Worm (Caenorhabditis elegans): ENCODE data around the gene prmt-4.

The prmt-4 gene

DNA sequence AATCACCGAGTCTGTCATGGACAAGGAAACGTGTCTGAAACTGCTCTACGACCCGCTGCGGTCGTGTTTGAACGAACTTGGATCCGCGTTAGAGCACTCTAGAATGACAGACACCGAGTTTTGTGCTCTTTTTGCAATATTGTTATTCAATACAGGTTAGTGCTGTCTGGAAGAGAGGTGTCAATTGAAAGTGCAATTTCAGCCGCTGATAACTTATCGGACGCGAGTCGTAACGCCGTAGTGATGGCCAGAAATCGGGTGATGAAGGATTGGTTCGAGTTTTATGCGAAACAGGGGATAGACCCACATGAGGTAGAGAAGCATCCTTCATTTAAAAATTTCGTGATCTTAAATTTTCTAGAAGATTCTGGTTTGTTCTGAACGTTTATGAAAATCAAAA lies 28.4 kb upstream of the prmt-4 start (continued):
- TF ChIP-seq egl-27 (tag; optimal IDR thresholded peaks at IDR 0.05) (no peak), T26A8.4 (GFP tag; IDR thresholded peaks at IDR 0.05) (no peak), dmd-8 (GFP tag; IDR thresholded peaks at IDR 0.05) (no peak), T20F7.1 (GFP tag; optimal IDR thresholded peaks at IDR 0.05) (no peak), F44E2.7 (GFP tag; IDR thresholded peaks at IDR 0.05) (no peak), unc-62 (GFP tag; optimal IDR thresholded peaks at IDR 0.05 in 1 of 2) (no peak), unc-62 (tag; optimal IDR thresholded peaks at IDR 0.05) (no peak), mdt-29 (GFP tag; IDR thresholded peaks at IDR 0.05) (no peak), R02D3.7 (tag; optimal IDR thresholded peaks at IDR 0.05) (no peak), fos-1 (tag; optimal IDR thresholded peaks at IDR 0.05) (no peak), skn-1 (tag; optimal IDR thresholded peaks at IDR 0.05) (no peak), hlh-11 (tag; optimal IDR thresholded peaks at IDR 0.05) (peak; percentile 20)

DNA sequence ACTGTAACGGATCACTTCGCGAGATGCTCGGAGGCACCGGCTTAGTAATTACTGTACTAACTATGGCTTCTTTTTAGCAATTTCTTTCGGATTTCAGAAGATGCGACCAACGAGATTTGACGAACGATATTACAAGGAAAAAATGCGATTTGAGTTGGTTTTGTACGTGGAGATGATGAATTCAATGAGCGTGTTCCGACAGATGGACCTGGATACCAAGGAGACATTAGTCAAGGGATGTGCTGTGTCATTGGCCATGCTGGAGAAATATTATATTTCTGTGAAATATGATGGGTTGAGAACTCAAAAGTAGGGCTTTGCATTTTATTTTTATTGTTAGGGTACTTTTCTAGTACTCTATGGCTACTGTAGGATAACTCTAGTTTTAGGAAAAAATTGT lies 27.2 kb upstream of the prmt-4 start:
- TF ChIP-seq nhr-28 (tag; optimal IDR thresholded peaks at IDR 0.05) (no peak), skn-1 (tag; optimal IDR thresholded peaks at IDR 0.05) (no peak), unc-62 (GFP tag; optimal IDR thresholded peaks at IDR 0.05 in 1 of 2) (peak in 1 of 2 experiments; percentile 46), unc-62 (tag; optimal IDR thresholded peaks at IDR 0.05) (no peak), aha-1 (tag) (peak; percentile 95)

DNA sequence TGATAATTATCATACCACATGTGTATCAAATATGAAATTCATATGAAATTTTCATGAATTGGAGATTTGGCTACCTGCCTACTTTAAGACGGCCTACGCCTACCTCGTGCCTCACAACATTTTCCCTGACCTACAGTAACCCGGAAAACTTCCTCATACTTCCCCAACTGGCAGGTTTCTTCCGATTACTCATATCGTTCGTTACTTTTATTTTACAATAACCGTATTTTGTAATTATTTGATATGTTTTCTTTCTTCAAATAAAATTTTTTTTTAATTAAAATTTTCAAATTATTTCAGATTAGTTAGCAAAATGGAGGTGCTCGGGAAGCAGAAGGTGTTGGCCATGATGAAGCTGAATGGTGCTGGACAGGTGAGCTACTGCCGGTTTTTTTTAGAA lies 23.8 kb upstream of the prmt-4 start, which contains the start of gene nhr-76:
TSS of gene nhr-76 (plus strand) at position 301 of the 400 bp plus-strand sequence.
- TF ChIP-seq aha-1 (tag) = no peak
- no peak for TF ChIP-seq mdt-29 (GFP tag; IDR thresholded peaks at IDR 0.05)
- no peak for TF ChIP-seq hlh-11 (tag; optimal IDR thresholded peaks at IDR 0.05)
- no peak for TF ChIP-seq unc-62 (GFP tag; optimal IDR thresholded peaks at IDR 0.05 in 1 of 2)
- TF ChIP-seq unc-62 (tag; optimal IDR thresholded peaks at IDR 0.05) = no peak
- TF ChIP-seq lim-7 (GFP tag; IDR thresholded peaks at IDR 0.05) = no peak
- no peak for TF ChIP-seq madf-9 (GFP tag; conservative IDR thresholded peaks at IDR 0.05)
- no peak for TF ChIP-seq T20F7.1 (GFP tag; optimal IDR thresholded peaks at IDR 0.05)
- TF ChIP-seq F44E2.7 (GFP tag; IDR thresholded peaks at IDR 0.05) = no peak
- TF ChIP-seq mdl-1 (tag; optimal IDR thresholded peaks at IDR 0.05) = no peak
- no peak for TF ChIP-seq gei-8 (GFP tag; optimal IDR thresholded peaks at IDR 0.05)
- no peak for TF ChIP-seq egl-43 (GFP tag; IDR thresholded peaks at IDR 0.05)

DNA sequence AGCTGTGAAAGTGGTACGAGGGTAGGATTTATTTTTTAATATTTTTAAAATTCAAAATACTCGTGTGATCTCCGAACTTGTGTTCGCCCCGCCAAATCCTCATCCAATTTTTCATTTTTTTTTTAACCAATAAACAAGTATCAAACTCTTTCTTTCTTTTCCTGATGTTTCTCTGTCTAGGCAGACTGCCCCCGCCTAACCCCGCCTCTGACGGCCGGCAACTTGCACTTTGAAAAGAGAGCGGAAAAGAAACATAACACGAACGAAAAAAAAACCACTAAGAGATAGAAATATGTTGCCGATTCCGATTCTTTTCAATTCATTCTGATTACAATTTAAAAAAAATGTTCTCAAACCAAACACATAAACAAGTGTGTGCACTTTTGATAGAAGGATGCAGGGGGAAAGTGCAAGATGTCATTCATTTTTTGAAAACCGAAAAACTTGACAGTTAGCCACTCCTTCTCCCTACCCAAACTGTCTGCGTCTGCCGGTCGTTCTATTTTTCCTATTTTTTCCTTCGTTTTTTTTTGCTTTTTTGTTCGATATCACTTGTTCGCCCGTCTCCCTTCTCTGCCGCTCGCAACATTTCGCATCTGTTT lies 22.6 kb upstream of the prmt-4 start:
- no peak for TF ChIP-seq nhr-42 (GFP tag; IDR thresholded peaks at IDR 0.05)
- no peak for TF ChIP-seq spr-1 (tag; optimal IDR thresholded peaks at IDR 0.05)
- no peak for TF ChIP-seq ama-1 (optimal IDR thresholded peaks at IDR 0.05)
- 0 out of 2 replicates have a peak, but pooled peaks have one; percentile 22 for TF ChIP-seq tra-1 (GFP tag; IDR thresholded peaks at IDR 0.05)
- no peak for TF ChIP-seq snpc-1.2 (GFP tag; IDR thresholded peaks at IDR 0.05)
- TF ChIP-seq jun-1 (tag; optimal IDR thresholded peaks at IDR 0.05) = no peak
- TF ChIP-seq hlh-11 (tag; optimal IDR thresholded peaks at IDR 0.05) = peak; percentile 44
- TF ChIP-seq duxl-1 (tag; optimal IDR thresholded peaks at IDR 0.05; ENCODE audit: poor library complexity) = no peak
- TF ChIP-seq ZK337.2 (GFP tag; IDR thresholded peaks at IDR 0.05) = no peak
- no peak for TF ChIP-seq rbr-2 (tag; optimal IDR thresholded peaks at IDR 0.05)
- no peak for TF ChIP-seq dpl-1 (GFP tag; optimal IDR thresholded peaks at IDR 0.05)
- no peak for TF ChIP-seq unc-130 (GFP tag; optimal IDR thresholded peaks at IDR 0.05)
- TF ChIP-seq ceh-44 (GFP tag; IDR thresholded peaks at IDR 0.05) = no peak
- peak; percentile 39 for TF ChIP-seq dve-1 (tag; optimal IDR thresholded peaks at IDR 0.05; ENCODE audit: insufficient read depth)
- no peak for TF ChIP-seq arid-1 (GFP tag; conservative IDR thresholded peaks at IDR 0.05)
- no peak for TF ChIP-seq php-3 (GFP tag; IDR thresholded peaks at IDR 0.05)
- peak in 1 of 2 experiments; percentile 93 for TF ChIP-seq unc-62 (GFP tag; optimal IDR thresholded peaks at IDR 0.05 in 1 of 2)
- no peak for TF ChIP-seq unc-62 (tag; optimal IDR thresholded peaks at IDR 0.05)
- TF ChIP-seq ceh-62 (tag; optimal IDR thresholded peaks at IDR 0.05) = no peak
- TF ChIP-seq D1046.2 (GFP tag; IDR thresholded peaks at IDR 0.05) = no peak
- peak in 1 of 2 experiments; percentile 36 for TF ChIP-seq daf-16 (GFP tag; optimal IDR thresholded peaks at IDR 0.05)
- TF ChIP-seq daf-16 (tag; optimal IDR thresholded peaks at IDR 0.05) = peak; percentile 43
- no peak for TF ChIP-seq daf-8 (GFP tag; IDR thresholded peaks at IDR 0.05)
- TF ChIP-seq zfp-3 (GFP tag; conservative IDR thresholded peaks at IDR 0.05) = no peak
- no peak for TF ChIP-seq F10B5.3 (tag; optimal IDR thresholded peaks at IDR 0.05)
- TF ChIP-seq ceh-32 (tag; optimal IDR thresholded peaks at IDR 0.05; ENCODE audit: poor library complexity) = no peak
- TF ChIP-seq hmg-1.1 (GFP tag; IDR thresholded peaks at IDR 0.05) = no peak
- no peak for TF ChIP-seq aha-1 (tag)
- peak; percentile 43 for TF ChIP-seq nhr-28 (tag; optimal IDR thresholded peaks at IDR 0.05)
- peak; percentile 91 for TF ChIP-seq nhr-76 (tag; optimal IDR thresholded peaks at IDR 0.05)
- no peak for TF ChIP-seq ceh-82 (tag; optimal IDR thresholded peaks at IDR 0.05)
